Worm (Caenorhabditis elegans) whole organism, young adult: ENCODE measurements around the gene nhr-208.

Source experiments
- D2030.7 ChIP-seq: fragments of 200-800 bp; sonication (Bioruptor generic); IDR thresholded peaks from 2 replicates; pipeline ENCODE4 v1.3.6; 2022; ENCODE audit warnings: missing genetic modification reagents, missing genetic modification characterization, missing compliant biosample characterization
- F10E7.11 ChIP-seq: sonication (generic microtip); optimal IDR thresholded peaks from 2 replicates; lab custom pipeline; 2017; ENCODE audit warnings: mild to moderate bottlenecking, missing genetic modification characterization, moderate library complexity, missing compliant biosample characterization
- F33H1.4 ChIP-seq: fragments of 200-800 bp; sonication (Bioruptor generic); IDR thresholded peaks from 2 replicates; pipeline ENCODE4 v1.3.6; 2022; ENCODE audit warnings: missing genetic modification reagents, missing genetic modification characterization, missing compliant biosample characterization
- K11D2.4 ChIP-seq: fragments of 200-800 bp; sonication (Bioruptor generic); IDR thresholded peaks from 2 replicates; pipeline ENCODE4 v1.3.6; 2022; ENCODE audit warnings: missing genetic modification reagents, missing genetic modification characterization, missing compliant biosample characterization
- Y95B8A.8 ChIP-seq: fragments of 200-800 bp; sonication (Bioruptor generic); IDR thresholded peaks from 2 replicates; pipeline ENCODE4 v1.3.6; 2022; ENCODE audit warnings: missing genetic modification reagents, missing genetic modification characterization, missing compliant biosample characterization
- ama-1 ChIP-seq, 3 experiments: fragments of 150-350 bp in 1 of 3; sonication (generic microtip) in 2 of 3; optimal IDR thresholded peaks; 2 replicates each; lab custom pipeline; 2014 to 2018; ENCODE audit warnings: missing biosample characterization in 2 of 3, missing genetic modification characterization in 2 of 3, missing genetic modification reagents in 2 of 3
- aptf-2 ChIP-seq: fragments of 200-800 bp; sonication (Bioruptor generic); conservative IDR thresholded peaks from 2 replicates; pipeline ENCODE4 v1.3.6; 2022; ENCODE audit warnings: missing genetic modification reagents, missing genetic modification characterization, missing compliant biosample characterization
- egrh-3 ChIP-seq: fragments of 200-800 bp; sonication (Bioruptor generic); IDR thresholded peaks from 2 replicates; pipeline ENCODE4 v1.3.6; 2022; ENCODE audit warnings: missing genetic modification reagents, missing genetic modification characterization, missing compliant biosample characterization
- ekl-4 ChIP-seq: fragments of 200-800 bp; sonication (Bioruptor generic); IDR thresholded peaks from 2 replicates; pipeline ENCODE4 v1.3.6; 2022; ENCODE audit warnings: missing genetic modification reagents, missing genetic modification characterization, missing compliant biosample characterization
- him-1 ChIP-seq: sonication (generic microtip); optimal IDR thresholded peaks from 2 replicates; lab custom pipeline; 2016; ENCODE audit warnings: missing genotype, missing genetic modification reagents, missing genetic modification characterization, missing compliant biosample characterization
- pha-4 ChIP-seq: fragments of 150-350 bp; sonication (generic microtip); optimal IDR thresholded peaks from 2 replicates; lab custom pipeline; 2014; ENCODE audit warnings: missing biosample characterization, missing genetic modification reagents, missing genetic modification characterization
- snpc-4 ChIP-seq, 5 experiments: fragments of 150-350 bp in 1 of 5; sonication (generic microtip) in 4 of 5; optimal IDR thresholded peaks; 2 replicates each; lab custom pipeline; 2014 to 2018; ENCODE audit warnings: missing genetic modification characterization in 5 of 5, missing biosample characterization in 3 of 5, antibody characterized with exemption in 2 of 5, mild to moderate bottlenecking in 2 of 5, missing compliant biosample characterization in 2 of 5, missing genotype in 2 of 5, moderate library complexity in 2 of 5, missing genetic modification reagents in 1 of 5
- ztf-6 ChIP-seq: fragments of 200-800 bp; sonication (Bioruptor generic); IDR thresholded peaks from 2 replicates; pipeline ENCODE4 v1.3.6; 2022; ENCODE audit warnings: missing genetic modification reagents, missing genetic modification characterization, missing compliant biosample characterization

DNA sequence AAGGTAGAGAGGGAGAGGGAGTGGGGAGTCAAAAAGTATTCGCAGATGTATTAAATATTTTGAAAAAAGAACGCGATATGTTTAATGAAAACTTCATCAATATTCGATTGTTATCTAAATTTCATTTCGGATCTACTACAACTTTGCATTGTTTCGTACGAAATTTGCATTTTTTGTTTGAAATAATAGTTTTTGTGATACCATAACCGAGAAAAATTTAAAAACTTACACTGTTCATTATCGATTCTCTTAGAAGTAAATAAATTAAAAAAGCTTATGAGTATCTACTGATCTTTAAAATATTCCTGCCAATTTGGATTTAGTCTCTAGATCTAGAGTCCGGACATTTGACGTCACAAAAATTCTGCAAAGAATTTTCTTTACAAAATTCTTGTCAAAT, 13.8 kb upstream of the nhr-208 start, which contains the start of gene R07B7.9:
- no peak for TF ChIP-seq D2030.7 (GFP tag; lab: Robert Waterston, UW)
- TF ChIP-seq Y95B8A.8 = no peak
- no peak for TF ChIP-seq egrh-3
- TF ChIP-seq F33H1.4 (GFP tag; lab: Robert Waterston, UW) = no peak
- no peak for TF ChIP-seq snpc-4 (GFP tag; optimal IDR thresholded peaks at IDR 0.05; lab: Kevin White, UChicago)
- TF ChIP-seq snpc-4 (tag; optimal IDR thresholded peaks at IDR 0.05; lab: Kevin White, UChicago) = no peak
- TF ChIP-seq ztf-6 = no peak
- TF ChIP-seq ama-1 (optimal IDR thresholded peaks at IDR 0.05; lab: Kevin White, UChicago) = no peak
- TF ChIP-seq ama-1 (GFP tag; optimal IDR thresholded peaks at IDR 0.05; lab: Kevin White, UChicago) = no peak
- TF ChIP-seq K11D2.4 = no peak
- TF ChIP-seq aptf-2 (GFP tag; lab: Robert Waterston, UW) = no peak
- no peak for TF ChIP-seq him-1 (tag; lab: Kevin White, UChicago)
- no peak for TF ChIP-seq ekl-4
- TF ChIP-seq pha-4 (tag; lab: Kevin White, UChicago) = no peak
- no peak for TF ChIP-seq F10E7.11 (tag; lab: Kevin White, UChicago)
